Fruit fly (Drosophila melanogaster) whole organism, prepupa: ENCODE measurements around the gene Prosbeta3.

Experiments
- Blimp-1 ChIP-seq: fragments of 200-800 bp; sonication (Bioruptor generic); optimal IDR thresholded peaks from 3 replicates; lab custom pipeline; 2017; ENCODE audit warnings: missing biosample characterization, missing genetic modification characterization, mild to moderate bottlenecking, moderate library complexity, missing genetic modification reagents
- CG10631 ChIP-seq: fragments of 200-800 bp; sonication (Bioruptor generic); optimal IDR thresholded peaks from 2 replicates; lab custom pipeline; 2016; ENCODE audit warnings: missing biosample characterization, missing genetic modification characterization
- CG10669 ChIP-seq: fragments of 200-800 bp; sonication (Bioruptor generic); optimal IDR thresholded peaks from 3 replicates; lab custom pipeline; 2018; ENCODE audit warnings: missing biosample characterization, mild to moderate bottlenecking, missing genetic modification characterization, moderate library complexity
- CG11294 ChIP-seq: fragments of 200-800 bp; sonication (Bioruptor generic); IDR thresholded peaks from 2 replicates; pipeline ENCODE4 v1.3.6; 2022; ENCODE audit warnings: missing biosample characterization, missing genetic modification characterization
- CG11762 ChIP-seq: fragments of 200-800 bp; sonication (Bioruptor generic); optimal IDR thresholded peaks from 3 replicates; lab custom pipeline; 2016; ENCODE audit warnings: missing biosample characterization, missing genetic modification characterization; ENCODE audit not compliant: insufficient read depth
- CG11902 ChIP-seq: fragments of 200-800 bp; sonication (Bioruptor generic); optimal IDR thresholded peaks from 3 replicates; lab custom pipeline; 2016; ENCODE audit warnings: missing biosample characterization, missing genetic modification characterization
- CG15336 ChIP-seq: fragments of 200-800 bp; sonication (Bioruptor generic); IDR thresholded peaks from 2 replicates; pipeline ENCODE4 v1.3.6; 2022; ENCODE audit warnings: missing biosample characterization, missing genetic modification characterization
- CG1621 ChIP-seq: fragments of 200-800 bp; sonication (Bioruptor generic); optimal IDR thresholded peaks from 3 replicates; lab custom pipeline; 2018; ENCODE audit warnings: missing biosample characterization, mild to moderate bottlenecking, missing genetic modification characterization
- CG16779 ChIP-seq: fragments of 200-800 bp; sonication (Bioruptor generic); optimal IDR thresholded peaks from 3 replicates; lab custom pipeline; 2017; ENCODE audit warnings: missing biosample characterization, mild to moderate bottlenecking, missing genetic modification characterization
- CG3032 ChIP-seq: fragments of 200-800 bp; optimal IDR thresholded peaks from 2 replicates; lab custom pipeline; 2019; ENCODE audit warnings: missing biosample characterization, mild to moderate bottlenecking, missing genetic modification characterization, moderate library complexity
- CG32006 ChIP-seq: fragments of 200-800 bp; sonication (Bioruptor generic); optimal IDR thresholded peaks from 3 replicates; lab custom pipeline; 2017; ENCODE audit warnings: missing biosample characterization, mild to moderate bottlenecking, missing genetic modification characterization
- CG4318 ChIP-seq: fragments of 200-800 bp; sonication (Bioruptor generic); optimal IDR thresholded peaks from 3 replicates; lab custom pipeline; 2017; ENCODE audit warnings: missing biosample characterization, mild to moderate bottlenecking, missing genetic modification characterization
- CG6276 ChIP-seq: fragments of 200-800 bp; sonication (Bioruptor generic); optimal IDR thresholded peaks from 2 replicates; lab custom pipeline; 2017; ENCODE audit warnings: missing biosample characterization, mild to moderate bottlenecking, missing genetic modification characterization
- CG6792 ChIP-seq: fragments of 200-800 bp; sonication (Bioruptor generic); optimal IDR thresholded peaks from 3 replicates; lab custom pipeline; 2016; ENCODE audit warnings: missing biosample characterization, missing genetic modification characterization
- CG6854 ChIP-seq: fragments of 200-800 bp; sonication (Bioruptor generic); optimal IDR thresholded peaks from 2 replicates; lab custom pipeline; 2017; ENCODE audit warnings: missing biosample characterization, mild to moderate bottlenecking, missing genetic modification characterization
- CG8319 ChIP-seq: fragments of 200-800 bp; sonication (Bioruptor generic); optimal IDR thresholded peaks from 3 replicates; lab custom pipeline; 2016; ENCODE audit warnings: missing biosample characterization, missing genetic modification characterization
- CG9139 ChIP-seq: fragments of 200-800 bp; sonication (Bioruptor generic); optimal IDR thresholded peaks from 3 replicates; lab custom pipeline; 2017; ENCODE audit warnings: missing biosample characterization, mild to moderate bottlenecking, missing genetic modification characterization
- Eip75B ChIP-seq: fragments of 200-800 bp; sonication (Bioruptor generic); optimal IDR thresholded peaks from 3 replicates; lab custom pipeline; 2016; ENCODE audit warnings: missing biosample characterization, missing genetic modification characterization
- Eip78C ChIP-seq: fragments of 200-800 bp; sonication (Bioruptor generic); peaks from one replicate; lab custom pipeline; 2016; ENCODE audit warnings: missing biosample characterization, missing genetic modification characterization
- Ets96B ChIP-seq: fragments of 200-800 bp; optimal IDR thresholded peaks from 2 replicates; lab custom pipeline; 2019; ENCODE audit warnings: missing biosample characterization, mild to moderate bottlenecking, missing genetic modification characterization, moderate library complexity
- Gug ChIP-seq: fragments of 200-800 bp; sonication (Bioruptor generic); IDR thresholded peaks from 2 replicates; pipeline ENCODE4 v1.3.6; 2022; ENCODE audit warnings: missing biosample characterization, missing genetic modification characterization
- Hr38 ChIP-seq: sonication (Bioruptor generic); optimal IDR thresholded peaks from 2 replicates; lab custom pipeline; 2016; ENCODE audit warnings: missing biosample characterization, missing genetic modification characterization
- Hr39 ChIP-seq: fragments of 200-800 bp; sonication (Bioruptor generic); optimal IDR thresholded peaks from 2 replicates; lab custom pipeline; 2016; ENCODE audit warnings: missing biosample characterization, missing genetic modification characterization
- Lpt ChIP-seq: fragments of 200-800 bp; sonication (Bioruptor generic); optimal IDR thresholded peaks from 3 replicates; lab custom pipeline; 2016; ENCODE audit warnings: missing biosample characterization, missing genetic modification characterization
- Met ChIP-seq: fragments of 200-800 bp; sonication (Bioruptor generic); optimal IDR thresholded peaks from 3 replicates; lab custom pipeline; 2016; ENCODE audit warnings: missing biosample characterization, missing genetic modification characterization
- Sox14 ChIP-seq: fragments of 200-800 bp; sonication (Bioruptor generic); optimal IDR thresholded peaks from 3 replicates; lab custom pipeline; 2016; ENCODE audit warnings: missing biosample characterization, missing genetic modification characterization
- Sox15 ChIP-seq: fragments of 200-800 bp; sonication (Bioruptor generic); optimal IDR thresholded peaks from 3 replicates; lab custom pipeline; 2016; ENCODE audit warnings: missing biosample characterization, missing genetic modification characterization
- achi ChIP-seq: fragments of 200-800 bp; sonication (Bioruptor generic); optimal IDR thresholded peaks from 3 replicates; lab custom pipeline; 2016; ENCODE audit warnings: missing biosample characterization, missing genetic modification characterization
- acj6 ChIP-seq: fragments of 200-800 bp; sonication (Bioruptor generic); optimal IDR thresholded peaks from 3 replicates; lab custom pipeline; 2016; ENCODE audit warnings: missing biosample characterization, missing genetic modification characterization
- cyc ChIP-seq: fragments of 200-800 bp; sonication (Bioruptor generic); optimal IDR thresholded peaks from 3 replicates; lab custom pipeline; 2016; ENCODE audit warnings: missing biosample characterization, missing genetic modification characterization
- dac ChIP-seq: fragments of 200-800 bp; sonication (Bioruptor generic); optimal IDR thresholded peaks from 2 replicates; lab custom pipeline; 2017; ENCODE audit warnings: missing biosample characterization, mild to moderate bottlenecking, missing genetic modification characterization
- dsx ChIP-seq: fragments of 200-800 bp; optimal IDR thresholded peaks from 3 replicates; lab custom pipeline; 2019; ENCODE audit warnings: missing biosample characterization, mild to moderate bottlenecking, missing genetic modification characterization, moderate library complexity; ENCODE audit not compliant: poor library complexity, severe bottlenecking
- eg ChIP-seq: fragments of 200-800 bp; sonication (Bioruptor generic); IDR thresholded peaks from 3 replicates; pipeline ENCODE4 v1.3.6; 2022; ENCODE audit warnings: missing biosample characterization, missing genetic modification characterization
- fd59A ChIP-seq: fragments of 200-800 bp; sonication (Bioruptor generic); optimal IDR thresholded peaks from 2 replicates; lab custom pipeline; 2017; ENCODE audit warnings: missing biosample characterization, mild to moderate bottlenecking, missing genetic modification characterization, missing genetic modification reagents
- fd85E ChIP-seq: fragments of 200-800 bp; sonication (Bioruptor generic); optimal IDR thresholded peaks from 3 replicates; lab custom pipeline; 2016; ENCODE audit warnings: missing biosample characterization, missing genetic modification characterization
- fkh ChIP-seq: fragments of 200-800 bp; sonication (Bioruptor generic); optimal IDR thresholded peaks from 3 replicates; lab custom pipeline; 2017; ENCODE audit warnings: missing biosample characterization, mild to moderate bottlenecking, missing genetic modification characterization, moderate library complexity
- lz ChIP-seq: fragments of 200-800 bp; sonication (Bioruptor generic); optimal IDR thresholded peaks from 3 replicates; lab custom pipeline; 2016; ENCODE audit warnings: missing biosample characterization, missing genetic modification characterization
- net ChIP-seq: fragments of 200-800 bp; sonication (Bioruptor generic); optimal IDR thresholded peaks from 3 replicates; lab custom pipeline; 2016; ENCODE audit warnings: missing biosample characterization, missing genetic modification characterization
- pdm3 ChIP-seq: fragments of 200-800 bp; sonication (Bioruptor generic); optimal IDR thresholded peaks from 3 replicates; lab custom pipeline; 2016; ENCODE audit warnings: missing biosample characterization, missing genetic modification characterization
- salr ChIP-seq, 2 experiments: fragments of 200-800 bp; sonication (Bioruptor generic); optimal IDR thresholded peaks; 3 replicates each; lab custom pipeline; 2016 to 2018; ENCODE audit warnings: missing biosample characterization in 2 of 2, missing genetic modification characterization in 2 of 2, mild to moderate bottlenecking in 1 of 2
- spab ChIP-seq: fragments of 200-800 bp; sonication (Bioruptor generic); optimal IDR thresholded peaks from 2 replicates; lab custom pipeline; 2017; ENCODE audit warnings: missing biosample characterization, mild to moderate bottlenecking, missing genetic modification characterization, missing genetic modification reagents
- ss ChIP-seq, 2 experiments: fragments of 200-800 bp; sonication (Bioruptor generic); optimal IDR thresholded peaks; 2 replicates in 1 of 2; 3 replicates in 1 of 2; lab custom pipeline; 2017 to 2018; ENCODE audit warnings: mild to moderate bottlenecking in 2 of 2, missing biosample characterization in 2 of 2, missing genetic modification characterization in 2 of 2, moderate library complexity in 1 of 2
- svp ChIP-seq: fragments of 200-800 bp; sonication (Bioruptor generic); peaks from one replicate; lab custom pipeline; 2016; ENCODE audit warnings: missing biosample characterization, missing genetic modification characterization
- vri ChIP-seq: fragments of 200-800 bp; sonication (Bioruptor generic); optimal IDR thresholded peaks from 3 replicates; lab custom pipeline; 2016; ENCODE audit warnings: missing biosample characterization, mild to moderate bottlenecking, missing genetic modification characterization

The Prosbeta3 gene

DNA sequence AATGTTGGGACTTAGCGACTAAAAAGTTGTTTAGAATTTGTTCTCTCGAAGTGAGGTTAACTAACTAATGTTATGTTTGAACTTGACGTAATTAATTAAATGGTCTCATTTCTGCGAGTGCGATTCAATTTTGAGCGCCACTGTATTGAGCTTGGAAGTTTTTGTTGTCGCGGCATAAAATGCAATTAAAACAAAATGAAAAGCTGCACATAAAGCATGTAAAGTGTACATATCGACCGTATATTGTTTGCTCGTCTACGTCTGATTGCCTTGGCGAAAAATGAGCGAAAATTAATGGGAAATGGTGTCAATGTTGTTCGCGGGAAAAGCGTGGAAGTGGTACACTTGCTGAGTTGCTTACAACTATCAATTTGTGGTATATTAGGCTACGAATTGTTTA lies 10.8 kb upstream of the Prosbeta3 start:
- TF ChIP-seq CG11762 (GFP tag; lab: Kevin White, UChicago) = no peak
- no peak for TF ChIP-seq salr (GFP tag; optimal IDR thresholded peaks at IDR 0.05; lab: Kevin White, UChicago)
- TF ChIP-seq Ets96B (tag; lab: Kevin White, UChicago) = no peak
- no peak for TF ChIP-seq Hr38
- TF ChIP-seq CG3032 (tag; lab: Kevin White, UChicago) = no peak
- no peak for TF ChIP-seq cyc
- TF ChIP-seq CG4318 = no peak
- TF ChIP-seq dsx (GFP tag; lab: Kevin White, UChicago) = no peak
- TF ChIP-seq Sox15 = no peak
- TF ChIP-seq Hr39 (GFP tag; lab: Kevin White, UChicago) = no peak
- TF ChIP-seq CG9139 (GFP tag; lab: Kevin White, UChicago) = no peak
- TF ChIP-seq Sox14 (GFP tag; lab: Kevin White, UChicago) = no peak
- no peak for TF ChIP-seq CG15336
- TF ChIP-seq CG32006 (GFP tag; lab: Kevin White, UChicago) = no peak

DNA sequence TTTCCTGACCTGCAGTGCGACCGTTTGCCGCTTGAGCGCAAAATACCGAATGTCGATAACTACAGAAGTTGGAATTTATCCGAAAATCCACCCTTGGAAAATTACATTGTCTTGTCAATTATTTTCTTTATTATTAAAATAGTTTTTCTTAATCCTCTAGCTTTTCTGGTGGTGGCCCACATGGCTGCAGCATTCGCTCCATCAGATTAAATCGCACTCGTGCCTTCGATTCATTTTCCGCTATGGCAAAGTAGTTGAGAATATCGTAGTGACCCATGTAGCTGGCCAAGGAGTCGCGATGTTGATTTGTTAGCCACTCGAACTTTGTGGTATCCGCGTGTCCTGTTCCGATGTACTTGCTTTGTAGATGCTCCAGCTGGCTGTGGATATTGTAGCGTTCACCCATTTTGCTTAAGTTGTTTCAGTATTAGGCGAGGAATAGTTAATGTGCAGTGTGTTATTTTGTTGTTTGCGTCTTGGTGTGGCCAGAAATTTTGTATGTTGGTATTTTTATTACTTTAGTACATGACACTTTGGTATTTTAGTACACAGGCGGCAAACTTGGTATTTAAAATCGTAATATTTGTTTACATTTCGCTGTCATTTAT lies 8.9 kb upstream of the Prosbeta3 start, which contains the start of the genes Kcmf1, Sf3b5 and CG11986:
Gene Kcmf1, minus strand, starts transcription at position 51 of the 608 bp plus-strand sequence.
Gene Sf3b5, minus strand, starts transcription at position 483 of the 608 bp plus-strand sequence.
Gene CG11986, plus strand, starts transcription at position 588 of the 608 bp plus-strand sequence.
- TF ChIP-seq fkh (GFP tag; lab: Kevin White, UChicago) = peak; percentile 61
- no peak for TF ChIP-seq Blimp-1
- TF ChIP-seq fd59A (GFP tag; lab: Kevin White, UChicago) = no peak
- TF ChIP-seq salr (GFP tag; optimal IDR thresholded peaks at IDR 0.05; lab: Kevin White, UChicago) = no peak
- TF ChIP-seq Hr38 = no peak
- TF ChIP-seq CG10669 (GFP tag; lab: Kevin White, UChicago) = no peak
- TF ChIP-seq CG10631 (GFP tag; lab: Kevin White, UChicago) = no peak
- TF ChIP-seq CG4318 = no peak
- TF ChIP-seq vri = no peak
- peak; percentile 14 for TF ChIP-seq Eip78C (GFP tag; lab: Kevin White, UChicago)
- no peak for TF ChIP-seq Gug (GFP tag; lab: Robert Waterston, UW)

DNA sequence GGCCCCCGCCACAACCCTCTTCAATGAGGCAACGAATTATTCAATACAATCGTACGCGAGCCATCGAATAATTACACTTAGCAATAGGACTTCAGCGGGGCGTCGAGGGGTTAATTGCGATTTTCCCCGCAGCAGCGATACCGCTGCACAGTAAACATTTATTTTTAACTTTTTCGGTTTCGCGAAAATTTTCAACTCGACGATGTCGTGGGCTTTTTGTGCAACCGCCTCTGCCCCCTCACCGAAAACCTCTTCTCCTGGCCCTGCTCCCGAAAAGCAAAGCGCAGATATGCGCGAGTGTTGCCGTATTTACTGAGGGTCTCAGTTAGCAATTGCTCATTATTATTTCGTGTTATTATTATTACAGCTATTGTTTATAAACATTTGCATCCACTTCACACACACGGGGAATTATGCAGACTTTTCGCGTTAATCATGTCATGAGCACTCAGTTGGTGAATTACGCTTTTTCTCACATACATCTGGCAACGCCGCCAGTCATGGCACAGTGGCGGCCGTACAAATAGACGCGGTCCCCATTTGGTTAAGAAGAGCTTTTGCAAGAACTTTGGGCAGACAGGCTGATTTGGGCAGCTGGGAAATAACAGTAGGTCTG lies 7.8 kb upstream of the Prosbeta3 start:
- TF ChIP-seq Hr38 (no peak), CG8319 (GFP tag; lab: Kevin White, UChicago) (no peak), CG3032 (tag; lab: Kevin White, UChicago) (peak; percentile 54), Sox14 (GFP tag; lab: Kevin White, UChicago) (peak; percentile 65), CG32006 (GFP tag; lab: Kevin White, UChicago) (no peak), acj6 (GFP tag; lab: Kevin White, UChicago) (peak; percentile 64), fd85E (GFP tag; lab: Kevin White, UChicago) (no peak), achi (no peak), Met (GFP tag; lab: Kevin White, UChicago) (no peak), eg (GFP tag; lab: Robert Waterston, UW) (peak; percentile 60), svp (GFP tag; lab: Kevin White, UChicago) (peak; percentile 28), Blimp-1 (no peak), CG6276 (no peak), Lpt (GFP tag; lab: Kevin White, UChicago) (peak; percentile 54), dsx (GFP tag; lab: Kevin White, UChicago) (peak; percentile 32), CG6792 (peak; percentile 47), pdm3 (GFP tag; lab: Kevin White, UChicago) (no peak), ss (GFP tag; optimal IDR thresholded peaks at IDR 0.05; lab: Kevin White, UChicago) (peak in 1 of 2 experiments; percentile 59), CG6854 (GFP tag; lab: Kevin White, UChicago) (no peak), CG11294 (no peak), dac (GFP tag; lab: Kevin White, UChicago) (peak; percentile 37), Eip75B (no peak), Ets96B (tag; lab: Kevin White, UChicago) (peak; percentile 15), lz (GFP tag; lab: Kevin White, UChicago) (peak; percentile 68), salr (GFP tag; optimal IDR thresholded peaks at IDR 0.05; lab: Kevin White, UChicago) (no peak), CG4318 (no peak), CG16779 (tag; lab: Kevin White, UChicago) (no peak), fkh (GFP tag; lab: Kevin White, UChicago) (peak; percentile 68), Hr39 (GFP tag; lab: Kevin White, UChicago) (no peak), net (GFP tag; lab: Kevin White, UChicago) (no peak), spab (no peak), Sox15 (peak; percentile 21), CG11902 (peak; percentile 34), CG1621 (tag; lab: Kevin White, UChicago) (peak; percentile 22), CG15336 (no peak; the same call in 1 of the 2 replicates)
